Fruit fly (Drosophila melanogaster): Measurements from ENCODE around the gene CG14230.
A peak's percentile ranks its signal among the peaks of the same experiment; 100 is the strongest.

The CG14230 gene

dm6 chrX:19704083-19704482 is at the start of gene CG14230, which contains the start of gene CG14232:
Gene CG14230 (plus strand): TSS chrX:19704176.
Gene CG14232 (minus strand): TSS chrX:19704259.
- no peak for TF ChIP-seq sage (GFP tag; optimal IDR thresholded peaks at IDR 0.05)
- peak; percentile 52 for TF ChIP-seq fru (GFP tag; optimal IDR thresholded peaks at IDR 0.05)
- no peak for TF ChIP-seq Rel (GFP tag; optimal IDR thresholded peaks at IDR 0.05)
- TF ChIP-seq Rel (tag; optimal IDR thresholded peaks at IDR 0.05): peak; percentile 81
- TF ChIP-seq rgr (GFP tag; optimal IDR thresholded peaks at IDR 0.05): peak; percentile 23
- TF ChIP-seq GATAd (GFP tag; optimal IDR thresholded peaks at IDR 0.05): no peak
- peak; percentile 35 for TF ChIP-seq Myc (optimal IDR thresholded peaks at IDR 0.05)
- no peak for TF ChIP-seq woc (GFP tag; optimal IDR thresholded peaks at IDR 0.05)
- no peak for TF ChIP-seq Jra (GFP tag; optimal IDR thresholded peaks at IDR 0.05)
- no peak for TF ChIP-seq dl (GFP tag; optimal IDR thresholded peaks at IDR 0.05; ENCODE audit: insufficient read depth in 1 of 2, partially characterized antibody in 2 of 2)
- peak; percentile 5 for TF ChIP-seq Sp1 (GFP tag; optimal IDR thresholded peaks at IDR 0.05)
- no peak for TF ChIP-seq Hr83 (GFP tag; optimal IDR thresholded peaks at IDR 0.05; ENCODE audit: poor library complexity, severe bottlenecking)

- no peak for TF ChIP-seq Dfd (GFP tag; optimal IDR thresholded peaks at IDR 0.05)
- TF ChIP-seq woc (GFP tag; optimal IDR thresholded peaks at IDR 0.05): no peak
- TF ChIP-seq OdsH (GFP tag; optimal IDR thresholded peaks at IDR 0.05): no peak
- TF ChIP-seq sv (GFP tag; optimal IDR thresholded peaks at IDR 0.05): no peak
- no peak for TF ChIP-seq Sp1 (GFP tag; optimal IDR thresholded peaks at IDR 0.05)
- peak; percentile 90 for TF ChIP-seq Dif (GFP tag; optimal IDR thresholded peaks at IDR 0.05; ENCODE audit: partially characterized antibody)
- peak in 1 of 2 experiments; percentile 74 for TF ChIP-seq dl (GFP tag; optimal IDR thresholded peaks at IDR 0.05; ENCODE audit: insufficient read depth in 1 of 2, partially characterized antibody in 2 of 2)
- peak; percentile 85 for TF ChIP-seq Vsx2 (GFP tag; optimal IDR thresholded peaks at IDR 0.05; ENCODE audit: partially characterized antibody)
- no peak for TF ChIP-seq dmrt93B (GFP tag; optimal IDR thresholded peaks at IDR 0.05)
- TF ChIP-seq Abd-B (GFP tag; optimal IDR thresholded peaks at IDR 0.05): no peak
- no peak for TF ChIP-seq rgr (GFP tag; optimal IDR thresholded peaks at IDR 0.05)
- no peak for TF ChIP-seq GATAd (GFP tag; optimal IDR thresholded peaks at IDR 0.05)
- TF ChIP-seq Hnf4 (GFP tag; optimal IDR thresholded peaks at IDR 0.05): no peak
- no peak for TF ChIP-seq h (GFP tag; optimal IDR thresholded peaks at IDR 0.05)
- TF ChIP-seq jim (GFP tag; optimal IDR thresholded peaks at IDR 0.05): no peak
- peak; percentile 53 for TF ChIP-seq Hr83 (GFP tag; optimal IDR thresholded peaks at IDR 0.05; ENCODE audit: poor library complexity, severe bottlenecking)
- TF ChIP-seq sage (GFP tag; optimal IDR thresholded peaks at IDR 0.05): no peak
- TF ChIP-seq CG32264 (GFP tag; optimal IDR thresholded peaks at IDR 0.05): no peak
- TF ChIP-seq br (GFP tag; optimal IDR thresholded peaks at IDR 0.05): no peak
- no peak for TF ChIP-seq Jra (GFP tag; optimal IDR thresholded peaks at IDR 0.05)
- no peak for TF ChIP-seq lola (GFP tag; optimal IDR thresholded peaks at IDR 0.05)
- TF ChIP-seq CrebA (GFP tag; optimal IDR thresholded peaks at IDR 0.05; ENCODE audit: borderline replicate concordance): no peak
- no peak for TF ChIP-seq brk (GFP tag; optimal IDR thresholded peaks at IDR 0.05)
- TF ChIP-seq Rel (GFP tag; optimal IDR thresholded peaks at IDR 0.05): no peak
- no peak for TF ChIP-seq Rel (tag; optimal IDR thresholded peaks at IDR 0.05)
Observed at dm6 chrX:19662583-19663195, 41.3 kb upstream of the CG14230 start.

dm6 chrX:19663196-19663858 is 40.6 kb upstream of the CG14230 start:
- TF ChIP-seq Hnf4 (GFP tag; optimal IDR thresholded peaks at IDR 0.05) (no peak), usp (GFP tag; optimal IDR thresholded peaks at IDR 0.05) (no peak), pan (optimal IDR thresholded peaks at IDR 0.05) (no peak), tai (GFP tag; optimal IDR thresholded peaks at IDR 0.05) (no peak), dmrt93B (GFP tag; optimal IDR thresholded peaks at IDR 0.05) (no peak), woc (GFP tag; optimal IDR thresholded peaks at IDR 0.05) (peak; percentile 79), Abd-B (GFP tag; optimal IDR thresholded peaks at IDR 0.05) (no peak), foxo (GFP tag; optimal IDR thresholded peaks at IDR 0.05) (peak in 1 of 2 experiments; percentile 45), HLH106 (tag; optimal IDR thresholded peaks at IDR 0.05) (peak; percentile 64), Rel (GFP tag; optimal IDR thresholded peaks at IDR 0.05) (no peak), Rel (tag; optimal IDR thresholded peaks at IDR 0.05) (no peak), Dfd (GFP tag; optimal IDR thresholded peaks at IDR 0.05) (no peak), ey (GFP tag; optimal IDR thresholded peaks at IDR 0.05) (peak; percentile 39), h (GFP tag; optimal IDR thresholded peaks at IDR 0.05) (peak; percentile 6), Jra (GFP tag; optimal IDR thresholded peaks at IDR 0.05) (no peak), lola (GFP tag; optimal IDR thresholded peaks at IDR 0.05) (no peak), rgr (GFP tag; optimal IDR thresholded peaks at IDR 0.05) (peak; percentile 14), psq (GFP tag; optimal IDR thresholded peaks at IDR 0.05) (peak; percentile 37), Myc (optimal IDR thresholded peaks at IDR 0.05) (no peak), sv (GFP tag; optimal IDR thresholded peaks at IDR 0.05) (no peak), Sp1 (GFP tag; optimal IDR thresholded peaks at IDR 0.05) (peak; percentile 68), N (GFP tag; optimal IDR thresholded peaks at IDR 0.05) (no peak), dsf (GFP tag; optimal IDR thresholded peaks at IDR 0.05; ENCODE audit: borderline replicate concordance) (no peak), CrebA (GFP tag; optimal IDR thresholded peaks at IDR 0.05; ENCODE audit: borderline replicate concordance) (no peak), sage (GFP tag; optimal IDR thresholded peaks at IDR 0.05) (no peak), Hr78 (GFP tag; optimal IDR thresholded peaks at IDR 0.05) (no peak), Vsx2 (GFP tag; optimal IDR thresholded peaks at IDR 0.05; ENCODE audit: partially characterized antibody) (no peak), Mio (GFP tag; optimal IDR thresholded peaks at IDR 0.05) (no peak), jim (GFP tag; optimal IDR thresholded peaks at IDR 0.05) (no peak), CG9705 (GFP tag; optimal IDR thresholded peaks at IDR 0.05) (peak; percentile 5), CG32264 (GFP tag; optimal IDR thresholded peaks at IDR 0.05) (no peak), dl (GFP tag; optimal IDR thresholded peaks at IDR 0.05; ENCODE audit: insufficient read depth in 1 of 2, partially characterized antibody in 2 of 2) (peak in 1 of 2 experiments; percentile 33), Dif (GFP tag; optimal IDR thresholded peaks at IDR 0.05; ENCODE audit: partially characterized antibody) (no peak), br (GFP tag; optimal IDR thresholded peaks at IDR 0.05) (peak; percentile 34), fru (GFP tag; optimal IDR thresholded peaks at IDR 0.05) (peak; percentile 37), OdsH (GFP tag; optimal IDR thresholded peaks at IDR 0.05) (peak; percentile 16)

Measured in whole organism, wandering third instar larva.